Worm (Caenorhabditis elegans): ENCODE results near the gene R05G6.10.

The R05G6.10 gene

DNA sequence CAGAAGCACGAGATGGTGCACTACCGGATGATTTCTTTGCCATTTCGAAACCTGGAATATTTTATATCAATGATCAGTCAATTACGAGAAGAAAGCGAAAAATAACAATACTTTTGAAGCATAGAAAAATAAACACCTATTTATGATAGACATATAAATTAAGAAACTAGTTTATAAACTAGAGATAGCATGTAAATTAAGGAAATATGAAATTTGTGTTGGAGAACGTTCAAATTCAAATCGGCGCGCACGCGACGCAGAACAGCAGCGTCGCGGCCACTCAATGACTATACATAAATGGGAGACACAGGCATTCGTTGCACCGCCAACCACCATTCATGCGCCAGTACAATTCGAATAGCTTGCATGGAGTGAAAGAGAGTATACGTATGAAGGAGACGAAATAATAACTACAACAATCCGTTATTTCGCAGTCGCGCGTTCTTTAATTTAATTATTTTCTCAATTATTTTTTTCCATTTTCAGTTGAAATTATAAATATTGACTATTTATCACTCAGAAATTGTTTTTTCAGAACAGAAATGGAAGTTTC is 37.8 kb upstream of the R05G6.10 start, which contains the start of the genes cec-5 and nol-10 (continued):
- no peak for TF ChIP-seq vab-7 (GFP tag; IDR thresholded peaks at IDR 0.05)
- no peak for TF ChIP-seq lin-29 (GFP tag; IDR thresholded peaks at IDR 0.05)
- TF ChIP-seq unc-130 (GFP tag; optimal IDR thresholded peaks at IDR 0.05): peak; percentile 91
- no peak for TF ChIP-seq nhr-41 (GFP tag; IDR thresholded peaks at IDR 0.05)
- TF ChIP-seq hif-1 (tag; optimal IDR thresholded peaks at IDR 0.05): peak in 1 of 2 experiments; percentile 50
- TF ChIP-seq dpl-1 (GFP tag; optimal IDR thresholded peaks at IDR 0.05): peak; percentile 79
- peak; percentile 84 for TF ChIP-seq hlh-30 (tag; optimal IDR thresholded peaks at IDR 0.05; ENCODE audit: insufficient read depth)
- peak; percentile 84 for TF ChIP-seq lin-38 (GFP tag; IDR thresholded peaks at IDR 0.05)
- TF ChIP-seq unc-62 (GFP tag; optimal IDR thresholded peaks at IDR 0.05 in 1 of 2): peak in 1 of 2 experiments; percentile 64
- TF ChIP-seq unc-62 (tag; optimal IDR thresholded peaks at IDR 0.05): no peak
- TF ChIP-seq F37D6.2 (tag; optimal IDR thresholded peaks at IDR 0.05): peak; percentile 64
- peak; percentile 82 for TF ChIP-seq hmg-1.1 (GFP tag; IDR thresholded peaks at IDR 0.05)
- peak in 1 of 2 experiments; percentile 74 for TF ChIP-seq mdl-1 (tag; optimal IDR thresholded peaks at IDR 0.05)
- TF ChIP-seq nhr-6 (tag; optimal IDR thresholded peaks at IDR 0.05): peak; percentile 51
- peak; percentile 81 for TF ChIP-seq snpc-1.2 (GFP tag; IDR thresholded peaks at IDR 0.05)
- TF ChIP-seq lin-15B (tag; optimal IDR thresholded peaks at IDR 0.05): no peak
- TF ChIP-seq rbr-2 (tag; optimal IDR thresholded peaks at IDR 0.05): peak; percentile 78
- TF ChIP-seq egl-43 (GFP tag; IDR thresholded peaks at IDR 0.05): 0 out of 2 replicates have a peak, but pooled peaks have one; percentile 11
- no peak for TF ChIP-seq madf-9 (GFP tag; conservative IDR thresholded peaks at IDR 0.05)
- peak; percentile 84 for TF ChIP-seq arid-1 (GFP tag; conservative IDR thresholded peaks at IDR 0.05)
- TF ChIP-seq daf-16 (GFP tag; optimal IDR thresholded peaks at IDR 0.05): peak in 1 of 2 experiments; percentile 24
- TF ChIP-seq daf-16 (tag; optimal IDR thresholded peaks at IDR 0.05): peak; percentile 76
- TF ChIP-seq php-3 (GFP tag; IDR thresholded peaks at IDR 0.05): no peak
- TF ChIP-seq F49E8.2 (tag; optimal IDR thresholded peaks at IDR 0.05; ENCODE audit: borderline replicate concordance): peak; percentile 47
- TF ChIP-seq Y48G9A.11 (GFP tag; IDR thresholded peaks at IDR 0.05): no peak; the same call in 1 of the 2 replicates
- TF ChIP-seq ctbp-1 (GFP tag; IDR thresholded peaks at IDR 0.05): 0 out of 2 replicates have a peak, but pooled peaks have one; percentile 39
- TF ChIP-seq Y75B8A.6 (GFP tag; IDR thresholded peaks at IDR 0.05): no peak
- peak; percentile 55 for TF ChIP-seq nhr-28 (tag; optimal IDR thresholded peaks at IDR 0.05)
- peak; percentile 48 for TF ChIP-seq ztf-7 (tag; optimal IDR thresholded peaks at IDR 0.05)

DNA sequence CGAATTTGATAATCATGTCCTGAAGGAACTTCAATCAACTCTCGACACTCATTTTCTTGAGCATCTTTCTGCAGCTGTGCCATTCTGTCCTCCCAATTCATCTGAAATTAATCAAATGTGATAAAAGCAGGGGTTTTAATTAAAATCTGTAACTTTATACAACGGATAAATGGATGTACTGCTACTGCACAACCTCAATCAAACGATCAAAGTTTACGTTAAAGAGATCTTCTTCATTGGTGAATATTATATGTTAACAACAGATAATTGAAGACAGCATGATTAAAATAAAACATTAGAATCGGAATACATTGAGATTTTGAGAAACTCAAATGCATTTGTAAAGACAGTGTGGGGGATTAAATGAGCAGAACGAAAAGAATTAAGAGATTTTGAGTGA is 35.9 kb upstream of the R05G6.10 start, which contains the start of gene F32E10.5:
F32E10.5 (minus strand) TSS at position 101 of the 400 bp plus-strand sequence.
- TF ChIP-seq skn-1 (tag; optimal IDR thresholded peaks at IDR 0.05) (no peak), hif-1 (tag; optimal IDR thresholded peaks at IDR 0.05) (no peak), spr-3 (GFP tag; optimal IDR thresholded peaks at IDR 0.05) (no peak), ctbp-1 (GFP tag; IDR thresholded peaks at IDR 0.05) (no peak), F49E8.2 (tag; optimal IDR thresholded peaks at IDR 0.05; ENCODE audit: borderline replicate concordance) (no peak), zag-1 (tag; optimal IDR thresholded peaks at IDR 0.05) (no peak), F44E2.7 (GFP tag; IDR thresholded peaks at IDR 0.05) (no peak), ZK337.2 (GFP tag; IDR thresholded peaks at IDR 0.05) (no peak), snpc-4 (tag; optimal IDR thresholded peaks at IDR 0.05) (no peak), aha-1 (tag) (no peak), aly-2 (tag; optimal IDR thresholded peaks at IDR 0.05) (no peak), ama-1 (optimal IDR thresholded peaks at IDR 0.05) (peak; percentile 21), daf-12 (tag; optimal IDR thresholded peaks at IDR 0.05) (no peak), duxl-1 (tag; optimal IDR thresholded peaks at IDR 0.05; ENCODE audit: poor library complexity) (peak; percentile 24)
